Worm (Caenorhabditis elegans) whole organism, L1 larva: Measurements from ENCODE around the gene ctsa-1.1.

Experiments used
- elt-3 ChIP-seq, 6 experiments: fragments of 150-350 bp in 1 of 6; sonication (generic microtip); optimal IDR thresholded peaks; 2 replicates each; lab custom pipeline; 2017 to 2018; ENCODE audit warnings: missing biosample characterization in 6 of 6, missing genetic modification characterization in 6 of 6, inconsistent platforms in 1 of 6
- nhr-76 ChIP-seq: sonication (generic microtip); optimal IDR thresholded peaks from 2 replicates; lab custom pipeline; 2017; ENCODE audit warnings: missing biosample characterization, missing genetic modification characterization
- pag-3 ChIP-seq: sonication (generic microtip); optimal IDR thresholded peaks from 2 replicates; lab custom pipeline; 2017; ENCODE audit warnings: missing genetic modification characterization, mild to moderate bottlenecking, missing compliant biosample characterization, antibody characterized with exemption, borderline replicate concordance; ENCODE audit not compliant: insufficient read depth

ce11 chrII:4758462-4758861, 21.0 kb downstream of the ctsa-1.1 start, which contains the start of gene F26G1.3:
- TF ChIP-seq nhr-76 (no peak), pag-3 (no peak), elt-3 (tag; optimal IDR thresholded peaks at IDR 0.05; lab: Kevin White, UChicago) (no peak)
